Fruit fly (Drosophila melanogaster) whole organism: ENCODE results near the gene CG13083.

Experiments
- CG8478 ChIP-seq: fragments of >200 bp; optimal IDR thresholded peaks from 2 replicates; lab custom pipeline; 2018; ENCODE audit warnings: inconsistent platforms
- EcR ChIP-seq, 2 experiments: fragments of >200 bp; optimal IDR thresholded peaks; 2 replicates each; lab custom pipeline; 2017; ENCODE audit warnings: missing biosample characterization in 2 of 2, missing genetic modification characterization in 2 of 2, missing genetic modification reagents in 2 of 2
- pan ChIP-seq: fragments of >200 bp; optimal IDR thresholded peaks from 2 replicates; lab custom pipeline; 2017
- psq ChIP-seq: fragments of >200 bp; optimal IDR thresholded peaks from 2 replicates; lab custom pipeline; 2017
- usp ChIP-seq: fragments of >200 bp; optimal IDR thresholded peaks from 2 replicates; lab custom pipeline; 2017; ENCODE audit warnings: missing biosample characterization, missing genetic modification characterization, mixed read lengths

DNA sequence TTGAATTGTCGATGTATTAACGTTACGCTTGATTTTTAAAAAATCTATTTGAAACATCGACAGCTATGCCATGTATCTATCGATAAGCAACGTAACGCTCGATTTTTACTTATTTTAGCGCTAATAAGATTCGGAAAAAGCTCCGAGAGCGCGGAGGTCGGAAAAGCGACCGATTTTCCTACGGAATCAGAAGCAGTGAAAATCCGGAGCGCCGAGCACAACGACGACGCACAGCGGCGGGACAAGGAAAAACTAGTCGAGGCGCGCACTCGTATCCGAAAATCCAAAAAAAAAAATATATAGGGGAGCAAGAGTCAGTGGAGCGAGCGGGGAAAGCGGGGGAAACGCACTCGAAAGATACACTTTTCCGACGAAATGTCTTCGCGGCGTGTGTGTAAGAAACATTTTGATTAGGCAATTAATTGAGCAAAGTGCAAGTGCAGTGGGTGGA lies 31.4 kb downstream of the CG13083 start, which contains the start of gene CG10132:
- TF ChIP-seq CG8478 (lab: Kevin White, UChicago) (no peak), pan (lab: Kevin White, UChicago) (no peak), psq (lab: Kevin White, UChicago) (no peak), usp (no peak), EcR (GFP tag; optimal IDR thresholded peaks at IDR 0.05; lab: Kevin White, UChicago) (no peak)
